Worm (Caenorhabditis elegans) whole organism, young adult: ENCODE results near the gene M18.6.
A peak's percentile ranks its signal among the peaks of the same experiment; 100 is the strongest.

Source experiments
- F23B12.7 ChIP-seq: sonication (generic microtip); optimal IDR thresholded peaks from 2 replicates; lab custom pipeline; 2017; ENCODE audit warnings: missing genetic modification characterization, mild to moderate bottlenecking, missing compliant biosample characterization, antibody characterized with exemption, moderate library complexity; ENCODE audit not compliant: insufficient read depth
- T07F8.4 ChIP-seq: sonication (generic microtip); optimal IDR thresholded peaks from 2 replicates; lab custom pipeline; 2016; ENCODE audit warnings: mild to moderate bottlenecking, missing genetic modification characterization, moderate library complexity, missing compliant biosample characterization
- Y53F4B.3 ChIP-seq: fragments of 200-800 bp; sonication (Bioruptor generic); IDR thresholded peaks from 2 replicates; pipeline ENCODE4 v1.3.6; 2022; ENCODE audit warnings: missing genetic modification reagents, missing genetic modification characterization, missing compliant biosample characterization
- Y53G8AR.9 ChIP-seq: fragments of 200-800 bp; sonication (Bioruptor generic); conservative IDR thresholded peaks from 2 replicates; pipeline ENCODE4 v1.3.6; 2022; ENCODE audit warnings: missing genetic modification reagents, missing genetic modification characterization, missing compliant biosample characterization
- Y56A3A.18 ChIP-seq: fragments of 200-800 bp; sonication (Bioruptor generic); IDR thresholded peaks from 2 replicates; pipeline ENCODE4 v1.3.6; 2022; ENCODE audit warnings: missing genetic modification reagents, missing genetic modification characterization, missing compliant biosample characterization
- ama-1 ChIP-seq, 3 experiments: fragments of 150-350 bp in 1 of 3; sonication (generic microtip) in 2 of 3; optimal IDR thresholded peaks; 2 replicates each; lab custom pipeline; 2014 to 2018; ENCODE audit warnings: missing biosample characterization in 2 of 3, missing genetic modification characterization in 2 of 3, missing genetic modification reagents in 2 of 3
- attf-3 ChIP-seq: fragments of 200-800 bp; sonication (Bioruptor generic); conservative IDR thresholded peaks from 2 replicates; pipeline ENCODE4 v1.3.6; 2022; ENCODE audit warnings: missing genetic modification reagents, missing genetic modification characterization, missing compliant biosample characterization
- attf-5 ChIP-seq: fragments of 200-800 bp; sonication (Bioruptor generic); optimal IDR thresholded peaks from 2 replicates; lab custom pipeline; 2018; ENCODE audit warnings: mild to moderate bottlenecking, missing genetic modification characterization, missing compliant biosample characterization
- attf-6 ChIP-seq: fragments of 200-800 bp; sonication (Bioruptor generic); IDR thresholded peaks from 2 replicates; pipeline ENCODE4 v1.3.6; 2022; ENCODE audit warnings: missing genetic modification reagents, missing genetic modification characterization, missing compliant biosample characterization
- ceh-27 ChIP-seq: fragments of 200-800 bp; sonication (Bioruptor generic); optimal IDR thresholded peaks from 2 replicates; lab custom pipeline; 2018; ENCODE audit warnings: mild to moderate bottlenecking, missing genetic modification characterization, moderate library complexity, missing compliant biosample characterization
- ceh-91 ChIP-seq: fragments of 200-800 bp; sonication (Bioruptor generic); IDR thresholded peaks from 2 replicates; pipeline ENCODE4 v1.3.6; 2022; ENCODE audit warnings: missing genetic modification reagents, missing genetic modification characterization, missing compliant biosample characterization
- dpl-1 ChIP-seq: fragments of 150-350 bp; optimal IDR thresholded peaks from 2 replicates; lab custom pipeline; 2014; ENCODE audit warnings: missing biosample characterization, missing genetic modification reagents, missing genetic modification characterization
- efl-1 ChIP-seq: fragments of 150-350 bp; optimal IDR thresholded peaks from 2 replicates; lab custom pipeline; 2014; ENCODE audit warnings: missing biosample characterization, missing genetic modification reagents, missing genetic modification characterization
- fkh-3 ChIP-seq: sonication (generic microtip); optimal IDR thresholded peaks from 2 replicates; lab custom pipeline; 2016; ENCODE audit warnings: mild to moderate bottlenecking, missing genetic modification characterization, missing compliant biosample characterization
- hlh-12 ChIP-seq: sonication (generic microtip); optimal IDR thresholded peaks from 2 replicates; lab custom pipeline; 2016; ENCODE audit warnings: missing genetic modification characterization, missing compliant biosample characterization
- hsf-1 ChIP-seq: fragments of 200-800 bp; sonication (Bioruptor generic); IDR thresholded peaks from 2 replicates; pipeline ENCODE4 v1.3.6; 2022; ENCODE audit warnings: missing genetic modification reagents, missing genetic modification characterization, missing compliant biosample characterization
- lin-26 ChIP-seq: fragments of 200-800 bp; sonication (Bioruptor generic); IDR thresholded peaks from 2 replicates; pipeline ENCODE4 v1.3.6; 2022; ENCODE audit warnings: missing genetic modification reagents, missing genetic modification characterization, missing compliant biosample characterization
- lin-35 ChIP-seq, 3 experiments: fragments of 150-350 bp in 2 of 3; sonication (generic microtip) in 1 of 3; optimal IDR thresholded peaks; 2 replicates each; lab custom pipeline; 2014 to 2018; ENCODE audit warnings: missing biosample characterization in 3 of 3, missing genetic modification characterization in 3 of 3, missing genetic modification reagents in 3 of 3
- lin-54 ChIP-seq: fragments of 200-800 bp; sonication (Bioruptor generic); optimal IDR thresholded peaks from 2 replicates; lab custom pipeline; 2018; ENCODE audit warnings: mild to moderate bottlenecking, missing genetic modification characterization, missing compliant biosample characterization
- lsl-1 ChIP-seq: fragments of 200-800 bp; sonication (Bioruptor generic); optimal IDR thresholded peaks from 2 replicates; lab custom pipeline; 2018; ENCODE audit warnings: mild to moderate bottlenecking, missing genetic modification characterization, moderate library complexity, missing compliant biosample characterization
- madf-8 ChIP-seq: fragments of 200-800 bp; sonication (Bioruptor generic); conservative IDR thresholded peaks from 2 replicates; pipeline ENCODE4 v1.3.6; 2022; ENCODE audit warnings: missing genetic modification reagents, missing genetic modification characterization, missing compliant biosample characterization
- mcd-1 ChIP-seq: fragments of 200-800 bp; sonication (Bioruptor generic); IDR thresholded peaks from 2 replicates; pipeline ENCODE4 v1.3.6; 2022; ENCODE audit warnings: missing genetic modification reagents, missing genetic modification characterization, missing compliant biosample characterization
- nfya-2 ChIP-seq: fragments of 200-800 bp; sonication (Bioruptor generic); IDR thresholded peaks from 2 replicates; pipeline ENCODE4 v1.3.6; 2022; ENCODE audit warnings: missing genetic modification reagents, missing genetic modification characterization, missing compliant biosample characterization
- nfyb-1 ChIP-seq: fragments of 200-800 bp; sonication (Bioruptor generic); IDR thresholded peaks from 2 replicates; pipeline ENCODE4 v1.3.6; 2022; ENCODE audit warnings: missing genetic modification reagents, missing genetic modification characterization, missing compliant biosample characterization
- pbrm-1 ChIP-seq: fragments of 200-800 bp; sonication (Bioruptor generic); IDR thresholded peaks from 2 replicates; pipeline ENCODE4 v1.3.6; 2022; ENCODE audit warnings: missing genetic modification reagents, missing genetic modification characterization, missing compliant biosample characterization
- rcor-1 ChIP-seq: fragments of 200-800 bp; sonication (Bioruptor generic); IDR thresholded peaks from 2 replicates; pipeline ENCODE4 v1.3.6; 2022; ENCODE audit warnings: missing genetic modification reagents, missing genetic modification characterization, missing compliant biosample characterization
- rpc-1 ChIP-seq, 2 experiments: fragments of 150-350 bp in 1 of 2; sonication (generic microtip) in 1 of 2; optimal IDR thresholded peaks; 2 replicates each; lab custom pipeline; 2014 to 2018; ENCODE audit warnings: missing biosample characterization in 1 of 2, missing genetic modification characterization in 1 of 2, missing genetic modification reagents in 1 of 2, missing genotype in 1 of 2
- sea-2 ChIP-seq: fragments of 200-800 bp; sonication (Bioruptor generic); IDR thresholded peaks from 2 replicates; pipeline ENCODE4 v1.3.6; 2022; ENCODE audit warnings: missing genetic modification characterization, missing compliant biosample characterization
- somi-1 ChIP-seq: fragments of 200-800 bp; sonication (Bioruptor generic); optimal IDR thresholded peaks from 2 replicates; lab custom pipeline; 2018; ENCODE audit warnings: mild to moderate bottlenecking, missing genetic modification characterization, missing compliant biosample characterization
- tlf-1 ChIP-seq: fragments of 200-800 bp; sonication (Bioruptor generic); optimal IDR thresholded peaks from 2 replicates; lab custom pipeline; 2018; ENCODE audit warnings: mild to moderate bottlenecking, missing genetic modification characterization, missing compliant biosample characterization
- ztf-22 ChIP-seq: fragments of 200-800 bp; sonication (Bioruptor generic); optimal IDR thresholded peaks from 2 replicates; lab custom pipeline; 2018; ENCODE audit warnings: mild to moderate bottlenecking, missing genetic modification characterization, moderate library complexity, missing compliant biosample characterization

The M18.6 gene

DNA sequence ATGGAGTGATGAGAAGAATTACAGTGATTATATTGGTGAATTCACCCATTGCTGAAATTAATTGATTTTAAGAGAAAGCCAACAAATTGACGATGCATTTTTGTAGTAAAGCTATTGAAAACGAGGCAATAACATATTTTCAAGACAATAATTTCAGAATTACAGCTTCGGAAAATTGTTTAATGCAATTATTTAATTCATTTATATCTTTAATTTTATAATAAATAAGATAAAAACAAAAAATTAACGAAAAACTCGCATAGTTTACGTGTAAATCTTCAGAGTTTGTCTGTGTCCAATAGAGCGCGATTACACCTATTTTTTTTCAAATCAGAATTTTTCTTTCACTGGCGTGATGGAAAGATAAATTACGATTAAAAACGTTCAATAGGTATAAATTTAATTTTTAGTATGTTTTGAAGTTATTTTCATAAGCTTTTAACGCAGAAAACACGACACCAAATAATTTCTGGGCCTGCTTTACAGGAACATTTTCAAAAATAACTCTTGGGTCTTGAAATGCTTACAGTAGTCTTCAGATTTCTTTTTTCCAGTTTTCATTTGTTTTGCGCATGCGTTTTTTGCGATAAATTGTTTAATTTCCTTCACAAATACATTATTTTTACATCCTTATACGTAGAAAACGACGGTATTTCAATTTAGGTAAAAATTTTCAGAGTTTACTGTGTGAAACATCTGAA is 42.8 kb upstream of the M18.6 start, which contains the start of gene tmed-1 (continued):
- TF ChIP-seq sea-2 (GFP tag; lab: Robert Waterston, UW) = no peak
- no peak for TF ChIP-seq T07F8.4 (tag; lab: Kevin White, UChicago)
- TF ChIP-seq madf-8 (GFP tag; lab: Robert Waterston, UW) = no peak
- no peak for TF ChIP-seq hsf-1
- no peak for TF ChIP-seq fkh-3 (tag; lab: Kevin White, UChicago)
- no peak for TF ChIP-seq nfya-2 (GFP tag; lab: Robert Waterston, UW)
- no peak for TF ChIP-seq Y53F4B.3
- peak; percentile 66 for TF ChIP-seq lsl-1 (GFP tag; lab: Kevin White, UChicago)
- no peak for TF ChIP-seq attf-6 (GFP tag; lab: Robert Waterston, UW)
- TF ChIP-seq hlh-12 (tag; lab: Kevin White, UChicago) = no peak
- 0 out of 2 replicates have a peak, but pooled peaks have one; percentile 32 for TF ChIP-seq ceh-91 (GFP tag; lab: Robert Waterston, UW)
- TF ChIP-seq dpl-1 (GFP tag; lab: Kevin White, UChicago) = no peak

DNA sequence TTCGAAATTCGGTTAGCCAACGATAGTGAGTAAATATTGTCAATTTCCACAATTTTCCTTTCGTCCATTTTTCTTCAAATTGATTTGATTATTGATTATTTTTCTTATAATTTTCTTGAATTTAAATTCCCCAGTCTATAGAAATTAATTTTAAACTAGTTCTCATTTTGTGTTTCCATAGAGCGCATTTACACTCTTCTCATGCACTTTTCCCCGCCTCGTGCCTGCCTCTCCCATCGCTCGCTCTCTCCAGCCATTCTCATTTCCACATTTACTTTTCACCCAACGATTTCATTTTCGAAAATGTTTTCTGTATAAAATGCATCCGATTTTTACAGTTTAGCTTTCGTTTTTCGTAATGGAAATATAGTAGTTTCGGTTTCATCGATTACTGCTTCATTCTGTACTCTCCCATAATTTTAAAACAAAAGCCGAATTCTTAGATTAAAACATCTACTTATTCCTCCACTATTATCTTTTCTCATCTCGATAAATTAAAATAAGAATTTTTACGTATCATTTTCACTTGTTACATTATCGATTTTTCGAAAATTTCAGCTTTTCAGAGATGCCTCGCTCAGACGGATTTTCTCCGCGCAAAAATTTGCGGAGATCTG is 42.1 kb upstream of the M18.6 start, which contains the start of gene lex-1:
TSS of gene lex-1 (plus strand) at position 567 of the 617 bp plus-strand sequence.
- TF ChIP-seq lin-35 (GFP tag; optimal IDR thresholded peaks at IDR 0.05; lab: Kevin White, UChicago) (peak in 1 of 3 experiments; percentile 21), attf-5 (GFP tag; lab: Kevin White, UChicago) (peak; percentile 61), mcd-1 (GFP tag; lab: Robert Waterston, UW) (peak; percentile 71), lin-54 (GFP tag; lab: Kevin White, UChicago) (peak; percentile 26), ceh-27 (no peak), dpl-1 (GFP tag; lab: Kevin White, UChicago) (no peak), somi-1 (no peak)

DNA sequence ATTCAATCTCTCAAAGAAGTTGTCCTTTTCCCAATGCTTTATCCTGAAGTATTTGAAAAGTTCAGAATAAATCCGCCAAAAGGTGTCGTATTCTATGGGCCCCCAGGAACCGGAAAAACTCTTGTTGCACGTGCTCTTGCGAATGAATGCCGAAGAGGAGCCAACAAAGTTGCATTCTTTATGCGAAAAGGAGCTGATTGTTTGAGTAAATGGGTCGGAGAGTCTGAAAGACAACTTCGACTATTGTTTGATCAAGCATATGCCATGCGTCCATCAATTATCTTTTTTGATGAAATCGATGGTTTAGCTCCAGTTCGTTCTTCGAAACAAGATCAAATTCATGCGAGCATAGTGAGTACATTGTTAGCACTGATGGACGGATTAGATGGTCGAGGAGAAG is 40.3 kb upstream of the M18.6 start:
- no peak for TF ChIP-seq attf-3 (GFP tag; lab: Robert Waterston, UW)
- TF ChIP-seq pbrm-1 = no peak
- no peak for TF ChIP-seq efl-1 (GFP tag; lab: Kevin White, UChicago)
- TF ChIP-seq nfyb-1 (GFP tag; lab: Robert Waterston, UW) = no peak
- no peak for TF ChIP-seq lin-26 (GFP tag; lab: Robert Waterston, UW)
- no peak for TF ChIP-seq ama-1 (optimal IDR thresholded peaks at IDR 0.05; lab: Kevin White, UChicago)
- no peak for TF ChIP-seq ama-1 (GFP tag; optimal IDR thresholded peaks at IDR 0.05; lab: Kevin White, UChicago)
- TF ChIP-seq ztf-22 (GFP tag; lab: Kevin White, UChicago) = no peak
- no peak for TF ChIP-seq F23B12.7 (tag; lab: Kevin White, UChicago)
- TF ChIP-seq rpc-1 (optimal IDR thresholded peaks at IDR 0.05; lab: Kevin White, UChicago) = no peak
- TF ChIP-seq rpc-1 (tag; optimal IDR thresholded peaks at IDR 0.05; lab: Kevin White, UChicago) = no peak
- no peak for TF ChIP-seq rcor-1 (GFP tag; lab: Robert Waterston, UW)
- no peak for TF ChIP-seq Y56A3A.18 (GFP tag; lab: Robert Waterston, UW)
- no peak for TF ChIP-seq tlf-1 (GFP tag; lab: Kevin White, UChicago)

DNA sequence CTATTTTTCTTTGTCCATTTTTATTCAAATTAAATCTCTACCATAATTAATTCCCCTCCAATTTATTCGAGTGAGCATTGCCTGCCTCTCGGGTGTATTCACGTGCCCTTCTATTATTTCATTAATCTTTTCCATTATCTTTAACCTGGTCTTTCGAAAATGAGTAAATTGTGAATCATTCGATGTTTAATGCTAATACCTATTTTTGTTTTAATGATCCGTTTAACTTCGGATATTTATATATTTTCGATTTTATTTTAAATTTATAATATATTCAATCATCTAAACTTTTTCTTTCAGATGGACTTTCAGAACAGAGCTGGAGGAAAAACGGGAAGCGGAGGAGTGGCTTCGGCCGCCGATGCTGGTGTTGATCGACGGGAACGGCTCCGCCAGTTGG is 36.9 kb upstream of the M18.6 start, which contains the start of gene repo-1:
TSS of gene repo-1 (plus strand) at position 301 of the 400 bp plus-strand sequence.
- no peak for TF ChIP-seq nfyb-1 (GFP tag; lab: Robert Waterston, UW)
- 0 out of 2 replicates have a peak, but pooled peaks have one; percentile 27 for TF ChIP-seq Y53G8AR.9
